Worm (Caenorhabditis elegans) whole organism, L2 larva: Measurements from ENCODE around the gene srx-19.

Experiments used
- C34F6.9 ChIP-seq: fragments of 150-350 bp; optimal IDR thresholded peaks from 2 replicates; lab custom pipeline; 2014; ENCODE audit warnings: missing biosample characterization, missing genetic modification characterization
- F13H6.1 ChIP-seq: sonication (generic microtip); optimal IDR thresholded peaks from 2 replicates; lab custom pipeline; 2016; ENCODE audit warnings: missing genetic modification characterization, missing compliant biosample characterization
- R02D3.7 ChIP-seq: fragments of 150-350 bp; optimal IDR thresholded peaks from 2 replicates; lab custom pipeline; 2014; ENCODE audit warnings: missing biosample characterization, missing genetic modification characterization
- Y55F3AM.14 ChIP-seq: fragments of 200-800 bp; sonication (Bioruptor generic); optimal IDR thresholded peaks from 2 replicates; lab custom pipeline; 2018; ENCODE audit warnings: mild to moderate bottlenecking, missing genetic modification characterization, missing compliant biosample characterization
- ZK546.5 ChIP-seq: sonication (generic microtip); optimal IDR thresholded peaks from 2 replicates; lab custom pipeline; 2017; ENCODE audit warnings: missing biosample characterization, missing genetic modification characterization
- alr-1 ChIP-seq: fragments of 150-350 bp; optimal IDR thresholded peaks from 2 replicates; lab custom pipeline; 2014; ENCODE audit warnings: missing biosample characterization, missing genetic modification characterization
- aly-2 ChIP-seq: fragments of 150-350 bp; optimal IDR thresholded peaks from 2 replicates; lab custom pipeline; 2014; ENCODE audit warnings: missing biosample characterization, missing genetic modification characterization
- ama-1 ChIP-seq: fragments of 150-350 bp; optimal IDR thresholded peaks from 2 replicates; lab custom pipeline; 2018; ENCODE audit warnings: inconsistent platforms
- blmp-1 ChIP-seq: sonication (generic microtip); optimal IDR thresholded peaks from 2 replicates; lab custom pipeline; 2017; ENCODE audit warnings: missing genetic modification characterization, mild to moderate bottlenecking, missing compliant biosample characterization, antibody characterized with exemption, moderate library complexity; ENCODE audit not compliant: insufficient read depth
- ceh-16 ChIP-seq: fragments of 150-350 bp; optimal IDR thresholded peaks from 2 replicates; lab custom pipeline; 2014; ENCODE audit warnings: missing biosample characterization, missing genetic modification characterization
- crh-2 ChIP-seq: sonication (generic microtip); optimal IDR thresholded peaks from 2 replicates; lab custom pipeline; 2017; ENCODE audit warnings: missing biosample characterization, missing genetic modification characterization
- egl-27 ChIP-seq: sonication (generic microtip); optimal IDR thresholded peaks from 3 replicates; lab custom pipeline; 2017; ENCODE audit warnings: missing biosample characterization, missing genetic modification reagents, missing genetic modification characterization
- elt-3 ChIP-seq: sonication (generic microtip); optimal IDR thresholded peaks from 2 replicates; lab custom pipeline; 2017; ENCODE audit warnings: missing biosample characterization, missing genetic modification characterization
- fos-1 ChIP-seq: fragments of 150-350 bp; optimal IDR thresholded peaks from 2 replicates; lab custom pipeline; 2014; ENCODE audit warnings: missing biosample characterization, missing genetic modification characterization
- gmeb-1 ChIP-seq: fragments of 150-350 bp; optimal IDR thresholded peaks from 2 replicates; lab custom pipeline; 2014; ENCODE audit warnings: missing biosample characterization, missing genetic modification characterization
- lin-13 ChIP-seq: fragments of 150-350 bp; optimal IDR thresholded peaks from 2 replicates; lab custom pipeline; 2014; ENCODE audit warnings: missing biosample characterization, missing genetic modification reagents, missing genetic modification characterization
- lin-39 ChIP-seq: fragments of 150-350 bp; optimal IDR thresholded peaks from 2 replicates; lab custom pipeline; 2014; ENCODE audit warnings: missing biosample characterization, missing genetic modification reagents, missing genetic modification characterization
- lsy-2 ChIP-seq, 2 experiments: fragments of 150-350 bp in 1 of 2; sonication (generic microtip) in 1 of 2; optimal IDR thresholded peaks; 2 replicates each; lab custom pipeline; 2014 to 2017; ENCODE audit warnings: missing biosample characterization in 2 of 2, missing genetic modification characterization in 2 of 2
- mab-5 ChIP-seq: fragments of 150-350 bp; optimal IDR thresholded peaks from 2 replicates; lab custom pipeline; 2014; ENCODE audit warnings: missing biosample characterization, missing genetic modification characterization
- mbf-1 ChIP-seq: sonication (generic microtip); optimal IDR thresholded peaks from 2 replicates; lab custom pipeline; 2017; ENCODE audit warnings: missing biosample characterization, missing genetic modification characterization
- mdl-1 ChIP-seq, 2 experiments: fragments of 150-350 bp in 1 of 2; sonication (generic microtip) in 1 of 2; optimal IDR thresholded peaks; 2 replicates each; lab custom pipeline; 2017; ENCODE audit warnings: missing biosample characterization in 2 of 2, missing genetic modification characterization in 2 of 2
- nhr-10 ChIP-seq: sonication (generic microtip); optimal IDR thresholded peaks from 2 replicates; lab custom pipeline; 2017; ENCODE audit warnings: missing biosample characterization, missing genetic modification characterization
- nhr-12 ChIP-seq: fragments of 150-350 bp; optimal IDR thresholded peaks from 2 replicates; lab custom pipeline; 2014; ENCODE audit warnings: missing biosample characterization, missing genetic modification characterization
- nhr-129 ChIP-seq: fragments of 150-350 bp; optimal IDR thresholded peaks from 2 replicates; lab custom pipeline; 2014; ENCODE audit warnings: missing biosample characterization, missing genetic modification characterization
- nhr-21 ChIP-seq: fragments of 150-350 bp; optimal IDR thresholded peaks from 2 replicates; lab custom pipeline; 2014; ENCODE audit warnings: missing biosample characterization, missing genetic modification characterization
- nhr-23 ChIP-seq: fragments of 150-350 bp; optimal IDR thresholded peaks from 2 replicates; lab custom pipeline; 2014; ENCODE audit warnings: missing biosample characterization, missing genetic modification reagents, missing genetic modification characterization
- nhr-25 ChIP-seq: fragments of 150-350 bp; sonication (generic microtip); optimal IDR thresholded peaks from 3 replicates; lab custom pipeline; 2014; ENCODE audit warnings: missing biosample characterization, missing genetic modification characterization
- nhr-6 ChIP-seq: fragments of 150-350 bp; optimal IDR thresholded peaks from 2 replicates; lab custom pipeline; 2014; ENCODE audit warnings: missing biosample characterization, missing genetic modification characterization
- nhr-77 ChIP-seq: fragments of 150-350 bp; optimal IDR thresholded peaks from 2 replicates; lab custom pipeline; 2014; ENCODE audit warnings: missing biosample characterization, missing genetic modification characterization
- sem-4 ChIP-seq: fragments of 150-350 bp; optimal IDR thresholded peaks from 2 replicates; lab custom pipeline; 2014; ENCODE audit warnings: missing biosample characterization, missing genetic modification reagents, missing genetic modification characterization
- sma-9 ChIP-seq, 2 experiments: fragments of 150-350 bp in 1 of 2; sonication (generic microtip) in 1 of 2; optimal IDR thresholded peaks; 2 replicates each; lab custom pipeline; 2014 to 2016; ENCODE audit warnings: missing genetic modification characterization in 2 of 2, mild to moderate bottlenecking in 1 of 2, missing biosample characterization in 1 of 2, missing compliant biosample characterization in 1 of 2, missing genetic modification reagents in 1 of 2, moderate library complexity in 1 of 2
- snpc-4 ChIP-seq: fragments of 150-350 bp; optimal IDR thresholded peaks from 2 replicates; lab custom pipeline; 2014; ENCODE audit warnings: missing biosample characterization, missing genetic modification characterization
- unc-39 ChIP-seq: fragments of 150-350 bp; optimal IDR thresholded peaks from 2 replicates; lab custom pipeline; 2014; ENCODE audit warnings: missing biosample characterization, missing genetic modification characterization
- unc-55 ChIP-seq: fragments of 150-350 bp; sonication (generic microtip); optimal IDR thresholded peaks from 3 replicates; lab custom pipeline; 2014; ENCODE audit warnings: missing biosample characterization, missing genetic modification reagents, missing genetic modification characterization
- unc-62 ChIP-seq: fragments of 150-350 bp; optimal IDR thresholded peaks from 2 replicates; lab custom pipeline; 2014; ENCODE audit warnings: missing biosample characterization, missing genetic modification reagents, missing genetic modification characterization
- zag-1 ChIP-seq: fragments of 150-350 bp; optimal IDR thresholded peaks from 2 replicates; lab custom pipeline; 2014; ENCODE audit warnings: missing biosample characterization, missing genetic modification characterization
- ztf-1 ChIP-seq: fragments of 200-800 bp; sonication (Bioruptor generic); conservative IDR thresholded peaks from 2 replicates; pipeline ENCODE4 v1.3.6; 2022; ENCODE audit warnings: missing genetic modification characterization, missing compliant biosample characterization
- ztf-11 ChIP-seq: sonication (generic microtip); optimal IDR thresholded peaks from 2 replicates; lab custom pipeline; 2017; ENCODE audit warnings: missing biosample characterization, missing genetic modification characterization
- ztf-4 ChIP-seq: fragments of 150-350 bp; optimal IDR thresholded peaks from 2 replicates; lab custom pipeline; 2014; ENCODE audit warnings: missing biosample characterization, missing genetic modification characterization

Gene srx-19

ce11 chrIV:6867791-6868190 lies 5.3 kb upstream of the srx-19 start, which contains the start of gene srx-20:
srx-20 (plus strand) TSS chrIV:6868091.
- TF ChIP-seq nhr-10 (tag; lab: Kevin White, UChicago) (no peak), ZK546.5 (tag; lab: Kevin White, UChicago) (no peak), gmeb-1 (tag; lab: Kevin White, UChicago) (no peak), nhr-21 (no peak), mab-5 (no peak), nhr-77 (no peak), ztf-1 (GFP tag; lab: Robert Waterston, UW) (no peak), blmp-1 (tag; lab: Kevin White, UChicago) (no peak), mbf-1 (tag; lab: Kevin White, UChicago) (no peak), mdl-1 (tag; optimal IDR thresholded peaks at IDR 0.05; lab: Kevin White, UChicago) (no peak), unc-39 (tag; lab: Kevin White, UChicago) (no peak), sem-4 (tag; lab: Kevin White, UChicago) (no peak), nhr-6 (tag; lab: Kevin White, UChicago) (no peak), R02D3.7 (tag; lab: Kevin White, UChicago) (no peak), unc-55 (no peak)

DNA sequence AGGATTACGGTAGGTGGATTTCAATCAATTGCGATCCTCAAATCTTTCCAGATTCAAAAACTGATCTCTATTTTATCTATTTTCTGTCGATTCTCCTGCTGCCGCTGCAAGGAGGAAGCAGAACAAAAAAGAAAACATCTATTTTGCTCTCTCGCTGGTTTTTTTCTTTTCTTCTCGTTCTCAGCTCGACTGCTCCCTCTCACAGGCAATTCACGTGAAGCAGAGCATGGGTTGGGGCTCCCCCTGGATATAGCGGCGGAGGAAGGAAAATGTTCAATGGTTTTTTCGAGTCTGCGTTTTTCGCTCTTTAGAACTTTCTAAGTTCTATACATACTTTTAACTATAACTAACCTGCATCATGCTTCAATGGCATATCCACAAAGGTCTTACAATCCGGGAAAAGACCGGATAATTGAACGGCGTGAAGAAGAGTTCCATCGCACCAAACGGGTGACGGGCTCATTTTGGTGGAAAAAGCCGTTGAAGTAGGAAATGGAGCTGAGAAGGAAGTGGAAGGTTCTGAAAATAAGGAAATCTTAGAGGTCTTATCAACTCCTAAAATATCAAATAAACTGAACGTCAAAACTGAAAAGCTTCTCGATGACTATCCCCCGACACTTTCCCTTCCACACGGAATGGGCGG lies 6.0 kb downstream of the srx-19 start:
- no peak for TF ChIP-seq nhr-25 (tag; lab: Kevin White, UChicago)
- TF ChIP-seq ztf-1 (GFP tag; lab: Robert Waterston, UW) = no peak
- peak in 1 of 2 experiments; percentile 79 for TF ChIP-seq lsy-2 (tag; optimal IDR thresholded peaks at IDR 0.05; lab: Kevin White, UChicago)
- TF ChIP-seq nhr-12 (tag; lab: Kevin White, UChicago) = no peak
- peak; percentile 75 for TF ChIP-seq C34F6.9
- TF ChIP-seq crh-2 (tag; lab: Kevin White, UChicago) = peak; percentile 61
- no peak for TF ChIP-seq ceh-16 (tag; lab: Kevin White, UChicago)
- TF ChIP-seq Y55F3AM.14 (GFP tag; lab: Kevin White, UChicago) = no peak
- no peak for TF ChIP-seq aly-2 (tag; lab: Kevin White, UChicago)
- TF ChIP-seq egl-27 (tag; lab: Kevin White, UChicago) = peak; percentile 87
- peak; percentile 48 for TF ChIP-seq snpc-4 (tag; lab: Kevin White, UChicago)
- peak; percentile 13 for TF ChIP-seq nhr-6 (tag; lab: Kevin White, UChicago)
- TF ChIP-seq ztf-4 (tag; lab: Kevin White, UChicago) = no peak
- peak; percentile 99 for TF ChIP-seq sma-9 (GFP tag; optimal IDR thresholded peaks at IDR 0.05; lab: Kevin White, UChicago)
- no peak for TF ChIP-seq sma-9 (tag; optimal IDR thresholded peaks at IDR 0.05; lab: Kevin White, UChicago)
- no peak for TF ChIP-seq R02D3.7 (tag; lab: Kevin White, UChicago)
- TF ChIP-seq unc-55 = peak; percentile 83
- peak; percentile 18 for TF ChIP-seq fos-1 (tag; lab: Kevin White, UChicago)
- no peak for TF ChIP-seq ztf-11 (tag; lab: Kevin White, UChicago)
- peak; percentile 49 for TF ChIP-seq nhr-21
- no peak for TF ChIP-seq ZK546.5 (tag; lab: Kevin White, UChicago)
- TF ChIP-seq lin-13 = peak; percentile 17
- TF ChIP-seq F13H6.1 = peak; percentile 78
- peak; percentile 80 for TF ChIP-seq nhr-129 (tag; lab: Kevin White, UChicago)
- peak; percentile 35 for TF ChIP-seq zag-1 (tag; lab: Kevin White, UChicago)
- TF ChIP-seq ama-1 (lab: Kevin White, UChicago) = no peak
- TF ChIP-seq mdl-1 (tag; optimal IDR thresholded peaks at IDR 0.05; lab: Kevin White, UChicago) = peak in 1 of 2 experiments; percentile 20
- no peak for TF ChIP-seq elt-3 (tag; lab: Kevin White, UChicago)
- no peak for TF ChIP-seq nhr-77
- TF ChIP-seq, all 48 proteins: peak for 15

- no peak for TF ChIP-seq alr-1 (tag; lab: Kevin White, UChicago)
- no peak for TF ChIP-seq ama-1 (lab: Kevin White, UChicago)
- no peak for TF ChIP-seq F13H6.1
- no peak for TF ChIP-seq nhr-21
- no peak for TF ChIP-seq Y55F3AM.14 (GFP tag; lab: Kevin White, UChicago)
- no peak for TF ChIP-seq nhr-6 (tag; lab: Kevin White, UChicago)
- no peak for TF ChIP-seq unc-39 (tag; lab: Kevin White, UChicago)
- TF ChIP-seq zag-1 (tag; lab: Kevin White, UChicago) = no peak
- TF ChIP-seq unc-55 = no peak
- TF ChIP-seq ceh-16 (tag; lab: Kevin White, UChicago) = no peak
- TF ChIP-seq mbf-1 (tag; lab: Kevin White, UChicago) = no peak
- TF ChIP-seq unc-62 (GFP tag; lab: Kevin White, UChicago) = no peak
- no peak for TF ChIP-seq nhr-23 (tag; lab: Kevin White, UChicago)
- no peak for TF ChIP-seq lin-39
- no peak for TF ChIP-seq nhr-129 (tag; lab: Kevin White, UChicago)
- TF ChIP-seq sma-9 (GFP tag; optimal IDR thresholded peaks at IDR 0.05; lab: Kevin White, UChicago) = no peak
- TF ChIP-seq sma-9 (tag; optimal IDR thresholded peaks at IDR 0.05; lab: Kevin White, UChicago) = no peak
These were observed 6.7 kb downstream of the srx-19 start for ce11 chrIV:6879666-6880210.
